Worm (Caenorhabditis elegans): ENCODE data around the gene C14H10.3.

- TF ChIP-seq rnt-1 (tag; optimal IDR thresholded peaks at IDR 0.05) = no peak
- no peak for TF ChIP-seq dve-1 (tag; optimal IDR thresholded peaks at IDR 0.05)
- no peak for TF ChIP-seq tbx-2 (tag; optimal IDR thresholded peaks at IDR 0.05)
- no peak for TF ChIP-seq ceh-24 (tag; optimal IDR thresholded peaks at IDR 0.05)
- no peak for TF ChIP-seq Y22D7AL.16 (tag; optimal IDR thresholded peaks at IDR 0.05)
Observed at ce11 chrX:10245617-10246016, 17.7 kb upstream of the C14H10.3 start.

Measured in whole organism, late embryonic.